Worm (Caenorhabditis elegans) whole organism, L4 larva: ENCODE results near the gene aff-1.

Source experiments
- F37D6.2 ChIP-seq: sonication (generic microtip); optimal IDR thresholded peaks from 2 replicates; lab custom pipeline; 2016; ENCODE audit warnings: mild to moderate bottlenecking, missing genetic modification characterization, missing compliant biosample characterization
- F49E8.2 ChIP-seq: sonication (generic microtip); optimal IDR thresholded peaks from 2 replicates; lab custom pipeline; 2016; ENCODE audit warnings: missing compliant biosample characterization, mild to moderate bottlenecking, missing genetic modification characterization, borderline replicate concordance
- Y105C5A.15 ChIP-seq: fragments of 200-800 bp; sonication (Bioruptor generic); IDR thresholded peaks from 2 replicates; pipeline ENCODE4 v1.3.6; 2022; ENCODE audit warnings: missing genetic modification characterization, missing compliant biosample characterization
- ZK546.5 ChIP-seq, 2 experiments: sonication (generic microtip); optimal IDR thresholded peaks; 2 replicates each; lab custom pipeline; 2017; ENCODE audit warnings: missing biosample characterization in 2 of 2, missing genetic modification characterization in 2 of 2
- aha-1 ChIP-seq: fragments of 150-350 bp; peaks from one replicate; lab custom pipeline; 2014; ENCODE audit warnings: missing biosample characterization, missing genetic modification characterization
- attf-4 ChIP-seq: sonication (generic microtip); optimal IDR thresholded peaks from 3 replicates; lab custom pipeline; 2017; ENCODE audit warnings: missing biosample characterization, missing genetic modification characterization
- ceh-28 ChIP-seq: fragments of 150-350 bp; optimal IDR thresholded peaks from 2 replicates; lab custom pipeline; 2014; ENCODE audit warnings: missing biosample characterization, missing genetic modification reagents, missing genetic modification characterization
- ctbp-1 ChIP-seq: fragments of 200-800 bp; sonication (Bioruptor generic); IDR thresholded peaks from 2 replicates; pipeline ENCODE4 v1.3.6; 2022; ENCODE audit warnings: missing genetic modification reagents, missing genetic modification characterization, missing compliant biosample characterization
- daf-16 ChIP-seq, 3 experiments: sonication (generic microtip); optimal IDR thresholded peaks; 2 replicates each; lab custom pipeline; 2016 to 2017; ENCODE audit warnings: missing genetic modification characterization in 3 of 3, missing genetic modification reagents in 3 of 3, mild to moderate bottlenecking in 2 of 3, missing compliant biosample characterization in 2 of 3, missing biosample characterization in 1 of 3, moderate library complexity in 1 of 3
- daf-8 ChIP-seq: fragments of 200-800 bp; sonication (Bioruptor generic); IDR thresholded peaks from 2 replicates; pipeline ENCODE4 v1.3.6; 2022; ENCODE audit warnings: missing genetic modification characterization, missing compliant biosample characterization
- dmd-6 ChIP-seq: fragments of 200-800 bp; sonication (Bioruptor generic); IDR thresholded peaks from 2 replicates; pipeline ENCODE4 v1.3.6; 2022; ENCODE audit warnings: missing genetic modification reagents, missing genetic modification characterization, missing compliant biosample characterization
- dmd-8 ChIP-seq: fragments of 200-800 bp; sonication (Bioruptor generic); IDR thresholded peaks from 2 replicates; pipeline ENCODE4 v1.3.6; 2022; ENCODE audit warnings: missing genetic modification characterization, missing compliant biosample characterization
- duxl-1 ChIP-seq: sonication (generic microtip); optimal IDR thresholded peaks from 2 replicates; lab custom pipeline; 2016; ENCODE audit warnings: mild to moderate bottlenecking, missing genetic modification characterization, moderate library complexity, missing compliant biosample characterization; ENCODE audit not compliant: poor library complexity
- dve-1 ChIP-seq: sonication (generic microtip); optimal IDR thresholded peaks from 2 replicates; lab custom pipeline; 2017; ENCODE audit warnings: antibody characterized with exemption, mild to moderate bottlenecking, missing genetic modification characterization, missing compliant biosample characterization; ENCODE audit not compliant: insufficient read depth
- egl-27 ChIP-seq: sonication (generic microtip); optimal IDR thresholded peaks from 3 replicates; lab custom pipeline; 2017; ENCODE audit warnings: missing biosample characterization, missing genetic modification reagents, missing genetic modification characterization
- egl-43 ChIP-seq: fragments of 200-800 bp; sonication (Bioruptor generic); IDR thresholded peaks from 2 replicates; pipeline ENCODE4 v1.3.6; 2022; ENCODE audit warnings: missing genetic modification reagents, missing genetic modification characterization, missing compliant biosample characterization
- fos-1 ChIP-seq: fragments of 150-350 bp; optimal IDR thresholded peaks from 2 replicates; lab custom pipeline; 2014; ENCODE audit warnings: missing biosample characterization, missing genetic modification characterization
- hlh-11 ChIP-seq: fragments of 200-800 bp; sonication (Bioruptor generic); optimal IDR thresholded peaks from 2 replicates; lab custom pipeline; 2018; ENCODE audit warnings: mild to moderate bottlenecking, missing genetic modification characterization, missing compliant biosample characterization
- hmg-1.1 ChIP-seq: fragments of 200-800 bp; sonication (Bioruptor generic); IDR thresholded peaks from 2 replicates; pipeline ENCODE4 v1.3.6; 2022; ENCODE audit warnings: missing genetic modification reagents, missing genetic modification characterization, missing compliant biosample characterization
- lin-1 ChIP-seq: fragments of 200-800 bp; sonication (Bioruptor generic); IDR thresholded peaks from 2 replicates; pipeline ENCODE4 v1.3.6; 2022; ENCODE audit warnings: missing genetic modification reagents, missing genetic modification characterization, missing compliant biosample characterization
- lin-15B ChIP-seq: fragments of 150-350 bp; sonication (generic microtip); optimal IDR thresholded peaks from 3 replicates; lab custom pipeline; 2014; ENCODE audit warnings: missing biosample characterization, missing genetic modification characterization
- lin-38 ChIP-seq: fragments of 200-800 bp; sonication (Bioruptor generic); IDR thresholded peaks from 2 replicates; pipeline ENCODE4 v1.3.6; 2022; ENCODE audit warnings: missing genetic modification reagents, missing genetic modification characterization, missing compliant biosample characterization
- lsy-2 ChIP-seq, 2 experiments: fragments of 150-350 bp in 1 of 2; sonication (generic microtip) in 1 of 2; optimal IDR thresholded peaks; 2 replicates each; lab custom pipeline; 2014 to 2017; ENCODE audit warnings: missing biosample characterization in 2 of 2, missing genetic modification characterization in 2 of 2
- mdl-1 ChIP-seq, 2 experiments: fragments of 150-350 bp in 1 of 2; sonication (generic microtip) in 1 of 2; optimal IDR thresholded peaks; 2 replicates each; lab custom pipeline; 2014 to 2017; ENCODE audit warnings: missing biosample characterization in 2 of 2, missing genetic modification characterization in 2 of 2
- mxl-3 ChIP-seq: fragments of 200-800 bp; sonication (Bioruptor generic); optimal IDR thresholded peaks from 2 replicates; lab custom pipeline; 2018; ENCODE audit warnings: mild to moderate bottlenecking, missing genetic modification characterization, missing compliant biosample characterization
- nhr-10 ChIP-seq: fragments of 150-350 bp; optimal IDR thresholded peaks from 2 replicates; lab custom pipeline; 2014; ENCODE audit warnings: missing biosample characterization, missing genetic modification characterization
- nhr-28 ChIP-seq: fragments of 150-350 bp; optimal IDR thresholded peaks from 2 replicates; lab custom pipeline; 2014; ENCODE audit warnings: missing biosample characterization, missing genetic modification characterization
- nhr-41 ChIP-seq: fragments of 200-800 bp; sonication (Bioruptor generic); IDR thresholded peaks from 2 replicates; pipeline ENCODE4 v1.3.6; 2022; ENCODE audit warnings: missing genetic modification reagents, missing genetic modification characterization, missing compliant biosample characterization
- nhr-42 ChIP-seq: fragments of 200-800 bp; sonication (Bioruptor generic); IDR thresholded peaks from 2 replicates; pipeline ENCODE4 v1.3.6; 2022; ENCODE audit warnings: missing genetic modification characterization, missing compliant biosample characterization
- nhr-77 ChIP-seq: fragments of 150-350 bp; optimal IDR thresholded peaks from 2 replicates; lab custom pipeline; 2014; ENCODE audit warnings: missing biosample characterization, missing genetic modification characterization
- pqm-1 ChIP-seq: sonication (generic microtip); optimal IDR thresholded peaks from 2 replicates; lab custom pipeline; 2017; ENCODE audit warnings: missing biosample characterization, missing genetic modification characterization
- rbr-2 ChIP-seq: sonication (generic microtip); optimal IDR thresholded peaks from 2 replicates; lab custom pipeline; 2016; ENCODE audit warnings: missing genotype, missing genetic modification characterization, missing compliant biosample characterization
- sdz-12 ChIP-seq: fragments of 200-800 bp; sonication (Bioruptor generic); optimal IDR thresholded peaks from 2 replicates; lab custom pipeline; 2018; ENCODE audit warnings: mild to moderate bottlenecking, missing genetic modification characterization, missing compliant biosample characterization
- set-16 ChIP-seq: fragments of 200-800 bp; sonication (Bioruptor generic); IDR thresholded peaks from 2 replicates; pipeline ENCODE4 v1.3.6; 2022; ENCODE audit warnings: missing genetic modification reagents, missing genetic modification characterization, missing compliant biosample characterization
- snpc-4 ChIP-seq: fragments of 150-350 bp; optimal IDR thresholded peaks from 2 replicates; lab custom pipeline; 2014; ENCODE audit warnings: missing biosample characterization, missing genetic modification characterization
- spr-1 ChIP-seq: sonication (generic microtip); optimal IDR thresholded peaks from 2 replicates; lab custom pipeline; 2016; ENCODE audit warnings: mild to moderate bottlenecking, missing genetic modification characterization, missing compliant biosample characterization
- spr-3 ChIP-seq: fragments of 200-800 bp; sonication (Bioruptor generic); optimal IDR thresholded peaks from 2 replicates; lab custom pipeline; 2018; ENCODE audit warnings: mild to moderate bottlenecking, missing genetic modification characterization, missing compliant biosample characterization
- unc-62 ChIP-seq, 3 experiments: fragments of 150-350 bp in 1 of 3; sonication (generic microtip); optimal IDR thresholded peaks in 2 of 3; peaks in 1 of 3; 1 replicate in 1 of 3; 2 replicates in 2 of 3; lab custom pipeline; 2014 to 2017; ENCODE audit warnings: missing biosample characterization in 3 of 3, missing genetic modification characterization in 3 of 3, missing genetic modification reagents in 3 of 3, missing genotype in 1 of 3
- zfp-3 ChIP-seq: fragments of 200-800 bp; sonication (Bioruptor generic); conservative IDR thresholded peaks from 2 replicates; pipeline ENCODE4 v1.3.6; 2022; ENCODE audit warnings: missing genetic modification reagents, missing genetic modification characterization, missing compliant biosample characterization
- ztf-7 ChIP-seq: fragments of 150-350 bp; optimal IDR thresholded peaks from 2 replicates; lab custom pipeline; 2014; ENCODE audit warnings: missing biosample characterization, missing genetic modification characterization

aff-1 gene

ce11 chrII:6898017-6898779 lies 34.6 kb upstream of the aff-1 start, which contains the start of gene hrpl-1 (continued):
- TF ChIP-seq lsy-2 (tag; optimal IDR thresholded peaks at IDR 0.05; lab: Kevin White, UChicago): no peak
- TF ChIP-seq daf-8 (GFP tag; lab: Robert Waterston, UW): no peak
- TF ChIP-seq dve-1 (tag; lab: Kevin White, UChicago): peak; percentile 33
- TF ChIP-seq dmd-6 (GFP tag; lab: Robert Waterston, UW): peak; percentile 30; the same call in 1 of the 2 replicates
- TF ChIP-seq lin-38 (GFP tag; lab: Robert Waterston, UW): peak; percentile 62
- peak; percentile 61 for TF ChIP-seq ctbp-1
- peak; percentile 71 for TF ChIP-seq egl-43 (GFP tag; lab: Robert Waterston, UW)
- TF ChIP-seq sdz-12 (GFP tag; lab: Kevin White, UChicago): no peak
- TF ChIP-seq duxl-1 (tag; lab: Kevin White, UChicago): no peak
- TF ChIP-seq nhr-42 (GFP tag; lab: Robert Waterston, UW): no peak
- TF ChIP-seq unc-62 (GFP tag; optimal IDR thresholded peaks at IDR 0.05 in 1 of 2; lab: Kevin White, UChicago): peak in 1 of 2 experiments; percentile 28
- no peak for TF ChIP-seq unc-62 (tag; optimal IDR thresholded peaks at IDR 0.05; lab: Kevin White, UChicago)
- TF ChIP-seq hlh-11 (tag; lab: Kevin White, UChicago): peak; percentile 3

ce11 chrII:6897507-6897906 lies 34.0 kb upstream of the aff-1 start, which contains the start of gene C44B7.11:
TSS of gene C44B7.11 (minus strand) at chrII:6897540.
- peak; percentile 19 for TF ChIP-seq ztf-7 (tag; lab: Kevin White, UChicago)
- TF ChIP-seq pqm-1 (tag; lab: Kevin White, UChicago): peak; percentile 64
- no peak for TF ChIP-seq fos-1 (tag; lab: Kevin White, UChicago)
- no peak for TF ChIP-seq dmd-8 (GFP tag; lab: Robert Waterston, UW)
- no peak for TF ChIP-seq daf-16 (GFP tag; optimal IDR thresholded peaks at IDR 0.05; lab: Kevin White, UChicago)
- peak; percentile 32 for TF ChIP-seq daf-16 (tag; optimal IDR thresholded peaks at IDR 0.05; lab: Kevin White, UChicago)
- peak; percentile 10 for TF ChIP-seq dve-1 (tag; lab: Kevin White, UChicago)
- TF ChIP-seq ZK546.5 (tag; optimal IDR thresholded peaks at IDR 0.05; lab: Kevin White, UChicago): no peak
- no peak for TF ChIP-seq snpc-4 (tag; lab: Kevin White, UChicago)
- TF ChIP-seq nhr-28 (tag; lab: Kevin White, UChicago): peak; percentile 46
- TF ChIP-seq nhr-10 (tag; lab: Kevin White, UChicago): no peak
- no peak for TF ChIP-seq nhr-77 (tag; lab: Kevin White, UChicago)

ce11 chrII:6893589-6894245 lies 30.2 kb upstream of the aff-1 start, which contains the start of gene adal-1:
TSS of gene adal-1 (minus strand) at chrII:6893639.
- no peak for TF ChIP-seq aha-1 (tag; lab: Kevin White, UChicago)
- no peak for TF ChIP-seq nhr-42 (GFP tag; lab: Robert Waterston, UW)
- TF ChIP-seq lsy-2 (tag; optimal IDR thresholded peaks at IDR 0.05; lab: Kevin White, UChicago): peak in 1 of 2 experiments; percentile 55

ce11 chrII:6891838-6892237 lies 28.3 kb upstream of the aff-1 start:
- TF ChIP-seq nhr-41 (GFP tag; lab: Robert Waterston, UW) (no peak), zfp-3 (GFP tag; lab: Robert Waterston, UW) (0 out of 2 replicates have a peak, but pooled peaks have one; percentile 41), set-16 (GFP tag; lab: Robert Waterston, UW) (no peak), nhr-28 (tag; lab: Kevin White, UChicago) (peak; percentile 96), ceh-28 (tag; lab: Kevin White, UChicago) (no peak), mdl-1 (tag; optimal IDR thresholded peaks at IDR 0.05; lab: Kevin White, UChicago) (peak in 1 of 2 experiments; percentile 63), aha-1 (tag; lab: Kevin White, UChicago) (no peak), rbr-2 (tag; lab: Kevin White, UChicago) (no peak), spr-1 (tag; lab: Kevin White, UChicago) (no peak), hmg-1.1 (GFP tag; lab: Robert Waterston, UW) (peak; percentile 9; the same call in 1 of the 2 replicates), lin-15B (no peak), spr-3 (GFP tag; lab: Kevin White, UChicago) (no peak), egl-27 (tag; lab: Kevin White, UChicago) (no peak), pqm-1 (tag; lab: Kevin White, UChicago) (no peak), mxl-3 (peak; percentile 56), F37D6.2 (tag; lab: Kevin White, UChicago) (no peak), F49E8.2 (tag; lab: Kevin White, UChicago) (no peak), attf-4 (tag; lab: Kevin White, UChicago) (no peak), unc-62 (GFP tag; optimal IDR thresholded peaks at IDR 0.05 in 1 of 2; lab: Kevin White, UChicago) (peak in 1 of 2 experiments; percentile 92), unc-62 (tag; optimal IDR thresholded peaks at IDR 0.05; lab: Kevin White, UChicago) (no peak), lin-1 (GFP tag; lab: Robert Waterston, UW) (no peak), sdz-12 (GFP tag; lab: Kevin White, UChicago) (no peak), Y105C5A.15 (no peak), nhr-10 (tag; lab: Kevin White, UChicago) (peak; percentile 73)
